Worm (Caenorhabditis elegans) whole organism, early embryonic: Measurements from ENCODE around the gene srf-3.

ENCODE experiments used
- B0310.2 ChIP-seq: sonication (generic microtip); optimal IDR thresholded peaks from 2 replicates; lab custom pipeline; 2016; ENCODE audit warnings: mild to moderate bottlenecking, missing genetic modification characterization, missing compliant biosample characterization
- ama-1 ChIP-seq: fragments of 150-350 bp; optimal IDR thresholded peaks from 2 replicates; lab custom pipeline; 2014
- ceh-13 ChIP-seq: fragments of 200-800 bp; sonication (Bioruptor generic); optimal IDR thresholded peaks from 2 replicates; lab custom pipeline; 2018; ENCODE audit warnings: mild to moderate bottlenecking, missing genetic modification characterization, missing compliant biosample characterization
- ceh-36 ChIP-seq: sonication (generic microtip); optimal IDR thresholded peaks from 2 replicates; lab custom pipeline; 2016; ENCODE audit warnings: missing genetic modification characterization, inconsistent platforms, missing compliant biosample characterization
- ets-7 ChIP-seq: sonication (generic microtip); optimal IDR thresholded peaks from 2 replicates; lab custom pipeline; 2016; ENCODE audit warnings: missing genotype, missing genetic modification characterization, missing compliant biosample characterization
- hmbx-1 ChIP-seq: sonication (generic microtip); optimal IDR thresholded peaks from 2 replicates; lab custom pipeline; 2016; ENCODE audit warnings: mild to moderate bottlenecking, missing genetic modification characterization, missing compliant biosample characterization
- hmg-4 ChIP-seq: fragments of 200-800 bp; sonication (Bioruptor generic); optimal IDR thresholded peaks from 2 replicates; lab custom pipeline; 2018; ENCODE audit warnings: mild to moderate bottlenecking, missing genetic modification characterization, missing compliant biosample characterization
- pes-1 ChIP-seq: fragments of 200-800 bp; sonication (Bioruptor generic); IDR thresholded peaks from 2 replicates; pipeline ENCODE4 v1.3.6; 2022; ENCODE audit warnings: missing genetic modification reagents, missing genetic modification characterization, missing compliant biosample characterization
- scrt-1 ChIP-seq: fragments of 200-800 bp; sonication (Bioruptor generic); IDR thresholded peaks from 2 replicates; pipeline ENCODE4 v1.3.6; 2022; ENCODE audit warnings: missing genetic modification characterization, missing compliant biosample characterization
- tbx-37 ChIP-seq: fragments of 200-800 bp; sonication (Bioruptor generic); conservative IDR thresholded peaks from 2 replicates; pipeline ENCODE4 v1.3.6; 2022; ENCODE audit warnings: missing genetic modification reagents, missing genetic modification characterization, missing compliant biosample characterization
- tra-4 ChIP-seq: sonication (generic microtip); optimal IDR thresholded peaks from 2 replicates; lab custom pipeline; 2017; ENCODE audit warnings: missing genetic modification characterization, missing compliant biosample characterization

- TF ChIP-seq ceh-13 (GFP tag; lab: Kevin White, UChicago), result no peak
- TF ChIP-seq tbx-37 (GFP tag; lab: Robert Waterston, UW), result no peak
- no peak for TF ChIP-seq hmg-4 (GFP tag; lab: Kevin White, UChicago)
- TF ChIP-seq scrt-1 (GFP tag; lab: Robert Waterston, UW), result no peak
- no peak for TF ChIP-seq pes-1 (GFP tag; lab: Robert Waterston, UW)
- no peak for TF ChIP-seq hmbx-1 (tag; lab: Kevin White, UChicago)
- TF ChIP-seq ama-1 (lab: Kevin White, UChicago), result no peak
- no peak for TF ChIP-seq ets-7 (tag; lab: Kevin White, UChicago)
- TF ChIP-seq ceh-36 (tag; lab: Kevin White, UChicago), result no peak
- TF ChIP-seq tra-4 (tag; lab: Kevin White, UChicago), result no peak
- TF ChIP-seq B0310.2 (tag; lab: Kevin White, UChicago), result no peak
These were observed 20.1 kb downstream of the srf-3 start for ce11 chrIV:12869383-12869782.
